Worm (Caenorhabditis elegans) whole organism, L2 larva: ENCODE data around the gene col-89.
"Not testable (repeated sequence)": the region's sequence is repeated elsewhere in the genome, so short reads cannot be mapped to it uniquely, and the experiment has no call there.

Source experiments
- C34F6.9 ChIP-seq: fragments of 150-350 bp; optimal IDR thresholded peaks from 2 replicates; lab custom pipeline; 2014; ENCODE audit warnings: missing biosample characterization, missing genetic modification characterization
- Y55F3AM.14 ChIP-seq: fragments of 200-800 bp; sonication (Bioruptor generic); optimal IDR thresholded peaks from 2 replicates; lab custom pipeline; 2018; ENCODE audit warnings: mild to moderate bottlenecking, missing genetic modification characterization, missing compliant biosample characterization
- aly-2 ChIP-seq: fragments of 150-350 bp; optimal IDR thresholded peaks from 2 replicates; lab custom pipeline; 2014; ENCODE audit warnings: missing biosample characterization, missing genetic modification characterization
- blmp-1 ChIP-seq: sonication (generic microtip); optimal IDR thresholded peaks from 2 replicates; lab custom pipeline; 2017; ENCODE audit warnings: missing genetic modification characterization, mild to moderate bottlenecking, missing compliant biosample characterization, antibody characterized with exemption, moderate library complexity; ENCODE audit not compliant: insufficient read depth
- ceh-82 ChIP-seq: fragments of 150-350 bp; optimal IDR thresholded peaks from 2 replicates; lab custom pipeline; 2014; ENCODE audit warnings: missing biosample characterization, missing genetic modification characterization
- dmd-4 ChIP-seq: sonication (generic microtip); optimal IDR thresholded peaks from 2 replicates; lab custom pipeline; 2017; ENCODE audit warnings: missing biosample characterization, missing genetic modification characterization
- elt-3 ChIP-seq: sonication (generic microtip); optimal IDR thresholded peaks from 2 replicates; lab custom pipeline; 2017; ENCODE audit warnings: missing biosample characterization, missing genetic modification characterization
- fos-1 ChIP-seq: fragments of 150-350 bp; optimal IDR thresholded peaks from 2 replicates; lab custom pipeline; 2014; ENCODE audit warnings: missing biosample characterization, missing genetic modification characterization
- gmeb-1 ChIP-seq: fragments of 150-350 bp; optimal IDR thresholded peaks from 2 replicates; lab custom pipeline; 2014; ENCODE audit warnings: missing biosample characterization, missing genetic modification characterization
- lin-13 ChIP-seq: fragments of 150-350 bp; optimal IDR thresholded peaks from 2 replicates; lab custom pipeline; 2014; ENCODE audit warnings: missing biosample characterization, missing genetic modification reagents, missing genetic modification characterization
- mab-5 ChIP-seq: fragments of 150-350 bp; optimal IDR thresholded peaks from 2 replicates; lab custom pipeline; 2014; ENCODE audit warnings: missing biosample characterization, missing genetic modification characterization
- mdl-1 ChIP-seq, 2 experiments: fragments of 150-350 bp in 1 of 2; sonication (generic microtip) in 1 of 2; optimal IDR thresholded peaks; 2 replicates each; lab custom pipeline; 2017; ENCODE audit warnings: missing biosample characterization in 2 of 2, missing genetic modification characterization in 2 of 2
- nhr-10 ChIP-seq: sonication (generic microtip); optimal IDR thresholded peaks from 2 replicates; lab custom pipeline; 2017; ENCODE audit warnings: missing biosample characterization, missing genetic modification characterization
- nhr-11 ChIP-seq: fragments of 150-350 bp; optimal IDR thresholded peaks from 2 replicates; lab custom pipeline; 2014; ENCODE audit warnings: missing biosample characterization, missing genetic modification characterization
- nhr-12 ChIP-seq: fragments of 150-350 bp; optimal IDR thresholded peaks from 2 replicates; lab custom pipeline; 2014; ENCODE audit warnings: missing biosample characterization, missing genetic modification characterization
- nhr-129 ChIP-seq: fragments of 150-350 bp; optimal IDR thresholded peaks from 2 replicates; lab custom pipeline; 2014; ENCODE audit warnings: missing biosample characterization, missing genetic modification characterization
- nhr-21 ChIP-seq: fragments of 150-350 bp; optimal IDR thresholded peaks from 2 replicates; lab custom pipeline; 2014; ENCODE audit warnings: missing biosample characterization, missing genetic modification characterization
- nhr-23 ChIP-seq: fragments of 150-350 bp; optimal IDR thresholded peaks from 2 replicates; lab custom pipeline; 2014; ENCODE audit warnings: missing biosample characterization, missing genetic modification reagents, missing genetic modification characterization
- nhr-237 ChIP-seq: fragments of 150-350 bp; optimal IDR thresholded peaks from 2 replicates; lab custom pipeline; 2014; ENCODE audit warnings: missing biosample characterization, missing genetic modification characterization
- nhr-25 ChIP-seq: fragments of 150-350 bp; sonication (generic microtip); optimal IDR thresholded peaks from 3 replicates; lab custom pipeline; 2014; ENCODE audit warnings: missing biosample characterization, missing genetic modification characterization
- nhr-6 ChIP-seq: fragments of 150-350 bp; optimal IDR thresholded peaks from 2 replicates; lab custom pipeline; 2014; ENCODE audit warnings: missing biosample characterization, missing genetic modification characterization
- nhr-77 ChIP-seq: fragments of 150-350 bp; optimal IDR thresholded peaks from 2 replicates; lab custom pipeline; 2014; ENCODE audit warnings: missing biosample characterization, missing genetic modification characterization
- peb-1 ChIP-seq: fragments of 150-350 bp; optimal IDR thresholded peaks from 2 replicates; lab custom pipeline; 2014; ENCODE audit warnings: missing biosample characterization, missing genetic modification characterization
- sem-4 ChIP-seq: fragments of 150-350 bp; optimal IDR thresholded peaks from 2 replicates; lab custom pipeline; 2014; ENCODE audit warnings: missing biosample characterization, missing genetic modification reagents, missing genetic modification characterization
- sma-3 ChIP-seq: sonication (generic microtip); optimal IDR thresholded peaks from 2 replicates; lab custom pipeline; 2016; ENCODE audit warnings: missing genetic modification reagents, missing genetic modification characterization, missing compliant biosample characterization
- unc-39 ChIP-seq: fragments of 150-350 bp; optimal IDR thresholded peaks from 2 replicates; lab custom pipeline; 2014; ENCODE audit warnings: missing biosample characterization, missing genetic modification characterization
- unc-55 ChIP-seq: fragments of 150-350 bp; sonication (generic microtip); optimal IDR thresholded peaks from 3 replicates; lab custom pipeline; 2014; ENCODE audit warnings: missing biosample characterization, missing genetic modification reagents, missing genetic modification characterization
- ztf-1 ChIP-seq: fragments of 200-800 bp; sonication (Bioruptor generic); conservative IDR thresholded peaks from 2 replicates; pipeline ENCODE4 v1.3.6; 2022; ENCODE audit warnings: missing genetic modification characterization, missing compliant biosample characterization
- ztf-11 ChIP-seq: sonication (generic microtip); optimal IDR thresholded peaks from 2 replicates; lab custom pipeline; 2017; ENCODE audit warnings: missing biosample characterization, missing genetic modification characterization

The col-89 gene

DNA sequence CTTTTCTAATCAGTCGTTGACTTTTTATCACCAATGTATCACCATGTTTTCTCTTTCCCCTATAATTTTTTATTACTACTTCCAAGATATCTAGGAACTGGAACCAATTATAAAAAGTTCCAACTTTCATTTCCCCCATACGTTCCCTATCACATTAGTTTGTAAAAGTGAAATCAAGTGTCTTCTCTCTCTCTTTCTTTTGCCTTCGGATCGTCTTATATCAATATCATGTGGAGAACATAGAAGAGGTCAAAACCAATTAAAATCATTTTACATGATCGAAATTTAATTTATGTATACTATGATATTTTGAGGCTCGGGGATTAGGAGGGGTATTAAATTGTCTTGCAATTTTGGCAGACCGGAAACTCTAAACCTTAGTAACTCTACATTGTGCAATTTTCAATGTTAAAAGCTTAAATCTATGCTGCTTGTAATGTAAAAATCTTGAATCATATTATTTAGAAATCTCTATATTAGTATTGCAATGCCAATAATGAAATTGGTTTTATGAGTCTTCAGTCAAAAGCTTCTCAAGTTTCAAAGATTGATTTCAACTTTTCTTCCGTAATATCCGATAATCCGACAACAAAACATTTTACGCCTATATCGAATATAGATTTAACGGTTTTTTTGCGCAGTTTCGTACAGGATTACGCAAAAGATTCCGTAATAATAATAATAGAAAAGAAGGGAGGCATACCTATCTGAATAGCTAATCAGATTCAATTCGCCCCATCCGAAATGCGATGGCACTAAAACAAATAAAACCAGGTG, 20.1 kb downstream of the col-89 start:
- peak; percentile 26 for TF ChIP-seq blmp-1 (tag; lab: Kevin White, UChicago)
- no peak for TF ChIP-seq aly-2 (tag; lab: Kevin White, UChicago)

DNA sequence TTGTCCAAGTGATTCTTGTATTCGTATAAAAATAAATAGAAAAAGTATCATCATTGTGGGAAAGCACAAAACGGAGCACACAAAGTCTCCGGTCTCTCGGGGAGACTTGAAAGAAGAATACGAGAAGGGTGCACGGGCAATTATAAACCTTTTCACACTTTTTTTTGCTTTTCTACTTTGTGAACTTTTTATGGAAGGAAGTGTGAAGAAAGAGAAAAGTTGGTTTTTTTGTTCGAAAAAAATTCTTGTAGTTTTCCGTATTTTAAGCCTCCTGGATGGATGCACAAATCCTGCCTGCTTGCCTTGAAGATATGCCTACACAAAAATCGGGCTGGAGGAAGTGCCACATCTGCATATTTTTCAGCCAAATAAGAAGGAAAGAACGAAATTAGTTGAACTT, 30.1 kb downstream of the col-89 start, which contains the start of gene B0393.7:
Gene B0393.7, minus strand, starts transcription at position 101 of the 400 bp plus-strand sequence.
- no peak for TF ChIP-seq mdl-1 (tag; optimal IDR thresholded peaks at IDR 0.05; lab: Kevin White, UChicago)
- TF ChIP-seq nhr-10 (tag; lab: Kevin White, UChicago) = no peak
- TF ChIP-seq Y55F3AM.14 (GFP tag; lab: Kevin White, UChicago) = no peak
- TF ChIP-seq mab-5 = no peak
- TF ChIP-seq unc-39 (tag; lab: Kevin White, UChicago) = no peak
- no peak for TF ChIP-seq nhr-129
- no peak for TF ChIP-seq nhr-23
- TF ChIP-seq lin-13 = no peak
- TF ChIP-seq aly-2 (tag; lab: Kevin White, UChicago) = no peak
- no peak for TF ChIP-seq elt-3 (tag; lab: Kevin White, UChicago)
- TF ChIP-seq nhr-21 = no peak
- no peak for TF ChIP-seq sma-3 (GFP tag; lab: Kevin White, UChicago)
- TF ChIP-seq sem-4 = no peak
- TF ChIP-seq ceh-82 (tag; lab: Kevin White, UChicago) = no peak
- TF ChIP-seq nhr-237 (tag; lab: Kevin White, UChicago) = no peak
- no peak for TF ChIP-seq dmd-4 (tag; lab: Kevin White, UChicago)
- TF ChIP-seq nhr-6 (tag; lab: Kevin White, UChicago) = no peak
- no peak for TF ChIP-seq peb-1 (tag; lab: Kevin White, UChicago)
- TF ChIP-seq nhr-25 (tag; lab: Kevin White, UChicago) = no peak

DNA sequence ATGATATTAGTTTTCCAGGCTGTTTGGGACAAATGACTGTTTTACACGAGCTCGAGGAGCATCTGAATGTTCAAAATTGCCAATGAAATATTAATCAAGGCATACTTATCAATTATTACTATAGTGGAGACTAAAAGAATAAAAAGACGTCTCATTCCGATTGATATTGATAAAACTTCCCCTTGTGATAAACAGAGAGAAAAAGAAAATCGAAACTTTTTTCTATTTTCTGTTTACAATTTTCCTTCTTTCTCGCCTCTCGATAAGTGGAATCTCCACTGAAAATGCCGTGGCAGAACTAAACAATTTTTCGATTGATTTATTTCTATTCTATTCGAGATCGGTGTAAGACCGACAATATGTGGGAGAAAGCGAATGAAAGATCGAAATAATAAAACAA, 31.9 kb downstream of the col-89 start, which contains the start of gene B0393.9:
Gene B0393.9, minus strand, starts transcription at position 303 of the 400 bp plus-strand sequence.
- peak; percentile 35 for TF ChIP-seq fos-1 (tag; lab: Kevin White, UChicago)
- no peak for TF ChIP-seq nhr-77 (tag; lab: Kevin White, UChicago)
- no peak for TF ChIP-seq ztf-1 (GFP tag; lab: Robert Waterston, UW)
- TF ChIP-seq nhr-11 = no peak
- TF ChIP-seq nhr-12 = no peak
- TF ChIP-seq, all 48 proteins: peak for 1

DNA sequence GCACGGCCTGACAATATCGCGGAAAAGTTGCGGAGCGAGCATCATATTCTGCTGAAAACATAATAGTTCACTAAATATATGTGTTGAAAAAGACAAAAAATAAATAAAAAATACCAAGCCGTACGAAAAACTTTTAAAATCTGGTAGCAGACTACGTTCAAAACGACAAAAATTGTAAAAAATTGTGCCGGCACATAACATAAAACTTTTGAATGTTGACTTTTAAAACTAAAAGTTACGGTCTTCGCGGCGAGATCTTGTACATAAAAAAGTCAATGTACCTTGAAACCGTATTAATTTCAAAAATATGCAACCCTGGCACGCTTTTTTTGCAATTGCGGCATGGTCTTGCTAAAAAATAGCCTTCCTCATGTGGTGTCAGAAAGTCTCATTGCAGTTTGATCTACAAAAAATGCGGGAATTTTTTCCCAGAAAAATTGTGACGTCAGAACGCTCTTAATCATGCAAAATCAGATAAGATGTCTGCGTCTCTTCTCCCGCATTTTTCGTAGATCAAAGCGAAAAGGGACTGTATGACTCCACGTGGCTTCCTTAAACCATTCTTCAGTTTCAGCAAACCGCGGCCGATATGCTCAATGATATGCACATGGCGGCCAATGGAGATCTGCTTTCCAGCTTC, 34.1 kb downstream of the col-89 start, which contains the start of the genes gex-5 and C38D4.10:
Gene gex-5, minus strand, starts transcription at position 51 of the 640 bp plus-strand sequence.
Gene C38D4.10, plus strand, starts transcription at position 590 of the 640 bp plus-strand sequence.
- TF ChIP-seq ztf-11 (tag; lab: Kevin White, UChicago); unc-55; fos-1 (tag; lab: Kevin White, UChicago): not testable (repeated sequence)
- TF ChIP-seq, all 48 proteins: peak for 0; not testable (repeated sequence) for 48

DNA sequence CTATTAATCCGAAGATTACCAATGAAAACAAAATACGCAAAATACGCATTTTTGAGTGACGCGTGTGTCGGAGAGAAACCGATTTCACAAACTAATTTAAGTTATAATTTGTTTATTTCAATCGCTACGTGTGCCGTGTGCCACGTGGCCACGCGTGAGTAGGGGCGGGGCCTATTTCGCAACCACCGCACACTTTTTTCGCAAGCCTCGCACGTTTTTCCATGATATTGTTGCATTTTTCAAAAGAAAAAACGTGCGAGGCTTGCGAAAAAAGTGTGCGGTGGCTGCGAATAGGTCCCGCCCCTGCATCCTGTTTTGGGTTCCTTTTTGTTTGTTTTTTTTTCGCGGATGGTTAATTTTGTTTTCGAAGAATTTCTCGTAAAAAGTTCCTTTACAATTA, 37.2 kb downstream of the col-89 start, which contains the start of gene enu-3.2:
Gene enu-3.2, minus strand, starts transcription at position 105 of the 400 bp plus-strand sequence.
- TF ChIP-seq aly-2 (tag; lab: Kevin White, UChicago); nhr-12; nhr-237 (tag; lab: Kevin White, UChicago): not testable (repeated sequence)

DNA sequence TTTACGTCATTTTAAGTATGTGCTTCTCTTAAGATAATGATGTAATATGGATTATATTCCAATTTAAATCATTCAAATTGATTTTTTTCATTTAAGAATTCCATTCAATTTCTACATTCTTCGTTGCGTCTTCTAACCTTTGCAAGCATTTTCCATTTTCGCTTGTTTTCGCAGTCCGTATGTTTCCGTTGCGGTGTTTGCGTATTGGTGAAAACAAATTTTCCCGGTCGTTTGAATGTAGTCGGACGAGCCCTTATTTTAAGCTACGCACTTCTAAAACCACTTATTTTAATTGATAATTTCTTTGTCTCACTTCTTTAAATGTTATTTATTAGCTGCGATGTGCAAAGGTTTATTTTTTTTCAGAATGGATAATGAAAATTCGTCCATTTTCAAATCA, 37.8 kb downstream of the col-89 start, which contains the start of gene mel-28:
Gene mel-28, plus strand, starts transcription at position 367 of the 400 bp plus-strand sequence.
- TF ChIP-seq nhr-12 = no peak
- TF ChIP-seq unc-55 = peak; percentile 16
- peak; percentile 13 for TF ChIP-seq gmeb-1 (tag; lab: Kevin White, UChicago)
- TF ChIP-seq C34F6.9 (tag; lab: Kevin White, UChicago) = peak; percentile 65
